Worm (Caenorhabditis elegans) whole organism, young adult: ENCODE data around the gene C29F7.2.
A peak's percentile ranks its signal among the peaks of the same experiment; 100 is the strongest.

Source experiments
- B0019.2 ChIP-seq: fragments of 200-800 bp; sonication (Bioruptor generic); conservative IDR thresholded peaks from 2 replicates; pipeline ENCODE4 v1.3.6; 2022; ENCODE audit warnings: missing genetic modification reagents, missing genetic modification characterization, missing compliant biosample characterization
- B0035.1 ChIP-seq: sonication (generic microtip); optimal IDR thresholded peaks from 2 replicates; lab custom pipeline; 2016; ENCODE audit warnings: missing genetic modification characterization, mild to moderate bottlenecking, missing compliant biosample characterization, missing genotype, missing genetic modification reagents
- C17E4.6 ChIP-seq: fragments of 200-800 bp; sonication (Bioruptor generic); IDR thresholded peaks from 2 replicates; pipeline ENCODE4 v1.3.6; 2022; ENCODE audit warnings: missing genetic modification reagents, missing genetic modification characterization, missing compliant biosample characterization
- D2030.7 ChIP-seq: fragments of 200-800 bp; sonication (Bioruptor generic); IDR thresholded peaks from 2 replicates; pipeline ENCODE4 v1.3.6; 2022; ENCODE audit warnings: missing genetic modification reagents, missing genetic modification characterization, missing compliant biosample characterization
- F10E7.11 ChIP-seq: sonication (generic microtip); optimal IDR thresholded peaks from 2 replicates; lab custom pipeline; 2017; ENCODE audit warnings: mild to moderate bottlenecking, missing genetic modification characterization, moderate library complexity, missing compliant biosample characterization
- F23B12.7 ChIP-seq: sonication (generic microtip); optimal IDR thresholded peaks from 2 replicates; lab custom pipeline; 2017; ENCODE audit warnings: missing genetic modification characterization, mild to moderate bottlenecking, missing compliant biosample characterization, antibody characterized with exemption, moderate library complexity; ENCODE audit not compliant: insufficient read depth
- F49E8.2 ChIP-seq: sonication (generic microtip); optimal IDR thresholded peaks from 3 replicates; lab custom pipeline; 2017; ENCODE audit warnings: missing genetic modification characterization, mild to moderate bottlenecking, missing compliant biosample characterization, antibody characterized with exemption, moderate library complexity; ENCODE audit not compliant: insufficient read depth
- F57C9.4 ChIP-seq: sonication (generic microtip); optimal IDR thresholded peaks from 2 replicates; lab custom pipeline; 2017; ENCODE audit warnings: mild to moderate bottlenecking, missing genetic modification characterization, missing compliant biosample characterization
- K11D2.4 ChIP-seq: fragments of 200-800 bp; sonication (Bioruptor generic); IDR thresholded peaks from 2 replicates; pipeline ENCODE4 v1.3.6; 2022; ENCODE audit warnings: missing genetic modification reagents, missing genetic modification characterization, missing compliant biosample characterization
- K12H6.12 ChIP-seq: fragments of 200-800 bp; sonication (Bioruptor generic); optimal IDR thresholded peaks from 2 replicates; lab custom pipeline; 2018; ENCODE audit warnings: mild to moderate bottlenecking, missing genetic modification characterization, missing compliant biosample characterization
- T07F8.4 ChIP-seq: sonication (generic microtip); optimal IDR thresholded peaks from 2 replicates; lab custom pipeline; 2016; ENCODE audit warnings: mild to moderate bottlenecking, missing genetic modification characterization, moderate library complexity, missing compliant biosample characterization
- T26A5.8 ChIP-seq: sonication (generic microtip); optimal IDR thresholded peaks from 2 replicates; lab custom pipeline; 2016; ENCODE audit warnings: missing genetic modification characterization, missing compliant biosample characterization
- ZK185.1 ChIP-seq: sonication (generic microtip); optimal IDR thresholded peaks from 2 replicates; lab custom pipeline; 2016; ENCODE audit warnings: mild to moderate bottlenecking, missing genetic modification characterization, missing compliant biosample characterization; ENCODE audit not compliant: poor library complexity, severe bottlenecking
- aptf-2 ChIP-seq: fragments of 200-800 bp; sonication (Bioruptor generic); conservative IDR thresholded peaks from 2 replicates; pipeline ENCODE4 v1.3.6; 2022; ENCODE audit warnings: missing genetic modification reagents, missing genetic modification characterization, missing compliant biosample characterization
- aptf-3 ChIP-seq: fragments of 200-800 bp; sonication (Bioruptor generic); IDR thresholded peaks from 2 replicates; pipeline ENCODE4 v1.3.6; 2022; ENCODE audit warnings: missing genetic modification characterization, missing compliant biosample characterization
- atf-7 ChIP-seq: sonication (generic microtip); optimal IDR thresholded peaks from 2 replicates; lab custom pipeline; 2017; ENCODE audit warnings: mild to moderate bottlenecking, missing genetic modification characterization, missing compliant biosample characterization
- attf-6 ChIP-seq: fragments of 200-800 bp; sonication (Bioruptor generic); IDR thresholded peaks from 2 replicates; pipeline ENCODE4 v1.3.6; 2022; ENCODE audit warnings: missing genetic modification reagents, missing genetic modification characterization, missing compliant biosample characterization
- ccch-3 ChIP-seq: fragments of 200-800 bp; sonication (Bioruptor generic); optimal IDR thresholded peaks from 2 replicates; lab custom pipeline; 2018; ENCODE audit warnings: mild to moderate bottlenecking, missing genetic modification characterization, missing compliant biosample characterization
- cebp-2 ChIP-seq: fragments of 200-800 bp; sonication (Bioruptor generic); IDR thresholded peaks from 2 replicates; pipeline ENCODE4 v1.3.6; 2022; ENCODE audit warnings: missing genetic modification characterization, missing compliant biosample characterization
- ceh-40 ChIP-seq: fragments of 200-800 bp; sonication (Bioruptor generic); IDR thresholded peaks from 2 replicates; pipeline ENCODE4 v1.3.6; 2022; ENCODE audit warnings: missing genetic modification characterization, missing compliant biosample characterization
- ceh-79 ChIP-seq: sonication (generic microtip); optimal IDR thresholded peaks from 2 replicates; lab custom pipeline; 2017; ENCODE audit warnings: mild to moderate bottlenecking, missing genetic modification characterization, missing compliant biosample characterization
- ceh-91 ChIP-seq: fragments of 200-800 bp; sonication (Bioruptor generic); IDR thresholded peaks from 2 replicates; pipeline ENCODE4 v1.3.6; 2022; ENCODE audit warnings: missing genetic modification reagents, missing genetic modification characterization, missing compliant biosample characterization
- die-1 ChIP-seq: sonication (generic microtip); optimal IDR thresholded peaks from 2 replicates; lab custom pipeline; 2016; ENCODE audit warnings: missing genotype, mild to moderate bottlenecking, missing genetic modification characterization, missing compliant biosample characterization
- dpff-1 ChIP-seq: sonication (generic microtip); optimal IDR thresholded peaks from 2 replicates; lab custom pipeline; 2017; ENCODE audit warnings: mild to moderate bottlenecking, missing genetic modification characterization, missing compliant biosample characterization
- dpl-1 ChIP-seq: fragments of 150-350 bp; optimal IDR thresholded peaks from 2 replicates; lab custom pipeline; 2014; ENCODE audit warnings: missing biosample characterization, missing genetic modification reagents, missing genetic modification characterization
- ekl-4 ChIP-seq: fragments of 200-800 bp; sonication (Bioruptor generic); IDR thresholded peaks from 2 replicates; pipeline ENCODE4 v1.3.6; 2022; ENCODE audit warnings: missing genetic modification reagents, missing genetic modification characterization, missing compliant biosample characterization
- gei-17 ChIP-seq: fragments of 200-800 bp; sonication (Bioruptor generic); optimal IDR thresholded peaks from 2 replicates; lab custom pipeline; 2018; ENCODE audit warnings: mild to moderate bottlenecking, missing genetic modification characterization, missing compliant biosample characterization
- hlh-12 ChIP-seq: sonication (generic microtip); optimal IDR thresholded peaks from 2 replicates; lab custom pipeline; 2016; ENCODE audit warnings: missing genetic modification characterization, missing compliant biosample characterization
- hmg-1.2 ChIP-seq: fragments of 200-800 bp; sonication (Bioruptor generic); IDR thresholded peaks from 2 replicates; pipeline ENCODE4 v1.3.6; 2022; ENCODE audit warnings: missing genetic modification reagents, missing genetic modification characterization, missing compliant biosample characterization
- hrde-1 ChIP-seq: sonication (generic microtip); optimal IDR thresholded peaks from 2 replicates; lab custom pipeline; 2016; ENCODE audit warnings: missing genetic modification characterization, mild to moderate bottlenecking, missing compliant biosample characterization, moderate library complexity, missing genotype, missing genetic modification reagents, borderline replicate concordance
- lin-35 ChIP-seq, 3 experiments: fragments of 150-350 bp in 2 of 3; sonication (generic microtip) in 1 of 3; optimal IDR thresholded peaks; 2 replicates each; lab custom pipeline; 2014 to 2018; ENCODE audit warnings: missing biosample characterization in 3 of 3, missing genetic modification characterization in 3 of 3, missing genetic modification reagents in 3 of 3
- lin-40 ChIP-seq: sonication (generic microtip); optimal IDR thresholded peaks from 2 replicates; lab custom pipeline; 2016; ENCODE audit warnings: missing genetic modification characterization, mild to moderate bottlenecking, missing compliant biosample characterization, missing genotype, missing genetic modification reagents
- lir-1 ChIP-seq: fragments of 200-800 bp; sonication (Bioruptor generic); conservative IDR thresholded peaks from 2 replicates; pipeline ENCODE4 v1.3.6; 2022; ENCODE audit warnings: missing genetic modification reagents, missing genetic modification characterization, missing compliant biosample characterization
- lsl-1 ChIP-seq: fragments of 200-800 bp; sonication (Bioruptor generic); optimal IDR thresholded peaks from 2 replicates; lab custom pipeline; 2018; ENCODE audit warnings: mild to moderate bottlenecking, missing genetic modification characterization, moderate library complexity, missing compliant biosample characterization
- madf-10 ChIP-seq: sonication (generic microtip); optimal IDR thresholded peaks from 2 replicates; lab custom pipeline; 2016; ENCODE audit warnings: mild to moderate bottlenecking, missing genetic modification characterization, missing compliant biosample characterization
- madf-8 ChIP-seq: fragments of 200-800 bp; sonication (Bioruptor generic); conservative IDR thresholded peaks from 2 replicates; pipeline ENCODE4 v1.3.6; 2022; ENCODE audit warnings: missing genetic modification reagents, missing genetic modification characterization, missing compliant biosample characterization
- mel-28 ChIP-seq: sonication (generic microtip); optimal IDR thresholded peaks from 2 replicates; lab custom pipeline; 2016; ENCODE audit warnings: borderline replicate concordance, mild to moderate bottlenecking, missing genetic modification characterization, missing compliant biosample characterization
- nfya-2 ChIP-seq: fragments of 200-800 bp; sonication (Bioruptor generic); IDR thresholded peaks from 2 replicates; pipeline ENCODE4 v1.3.6; 2022; ENCODE audit warnings: missing genetic modification reagents, missing genetic modification characterization, missing compliant biosample characterization
- nfyb-1 ChIP-seq: fragments of 200-800 bp; sonication (Bioruptor generic); IDR thresholded peaks from 2 replicates; pipeline ENCODE4 v1.3.6; 2022; ENCODE audit warnings: missing genetic modification reagents, missing genetic modification characterization, missing compliant biosample characterization
- nhr-80 ChIP-seq: sonication (generic microtip); optimal IDR thresholded peaks from 2 replicates; lab custom pipeline; 2016; ENCODE audit warnings: missing genetic modification characterization, missing compliant biosample characterization
- rcor-1 ChIP-seq: fragments of 200-800 bp; sonication (Bioruptor generic); IDR thresholded peaks from 2 replicates; pipeline ENCODE4 v1.3.6; 2022; ENCODE audit warnings: missing genetic modification reagents, missing genetic modification characterization, missing compliant biosample characterization
- rec-8 ChIP-seq, 2 experiments: sonication (generic microtip); optimal IDR thresholded peaks; 2 replicates each; lab custom pipeline; 2016; ENCODE audit warnings: mild to moderate bottlenecking in 2 of 2, missing genetic modification characterization in 2 of 2, missing genetic modification reagents in 2 of 2, missing genotype in 2 of 2, missing biosample characterization in 1 of 2, missing compliant biosample characterization in 1 of 2, moderate library complexity in 1 of 2
- snpc-1.1 ChIP-seq: sonication (generic microtip); optimal IDR thresholded peaks from 2 replicates; lab custom pipeline; 2017; ENCODE audit warnings: missing genetic modification characterization, mild to moderate bottlenecking, missing compliant biosample characterization, antibody characterized with exemption, moderate library complexity, missing genotype, missing genetic modification reagents; ENCODE audit not compliant: insufficient read depth
- tlf-1 ChIP-seq: fragments of 200-800 bp; sonication (Bioruptor generic); optimal IDR thresholded peaks from 2 replicates; lab custom pipeline; 2018; ENCODE audit warnings: mild to moderate bottlenecking, missing genetic modification characterization, missing compliant biosample characterization
- unc-62 ChIP-seq: fragments of 150-350 bp; optimal IDR thresholded peaks from 2 replicates; lab custom pipeline; 2014; ENCODE audit warnings: missing biosample characterization, missing genetic modification reagents, missing genetic modification characterization
- xnd-1 ChIP-seq: sonication (generic microtip); optimal IDR thresholded peaks from 2 replicates; lab custom pipeline; 2016; ENCODE audit warnings: missing genotype, missing genetic modification reagents, missing genetic modification characterization, missing compliant biosample characterization
- ztf-22 ChIP-seq: fragments of 200-800 bp; sonication (Bioruptor generic); optimal IDR thresholded peaks from 2 replicates; lab custom pipeline; 2018; ENCODE audit warnings: mild to moderate bottlenecking, missing genetic modification characterization, moderate library complexity, missing compliant biosample characterization
- ztf-26 ChIP-seq: sonication (generic microtip); optimal IDR thresholded peaks from 2 replicates; lab custom pipeline; 2017; ENCODE audit warnings: missing genetic modification characterization, missing compliant biosample characterization
- ztf-6 ChIP-seq: fragments of 200-800 bp; sonication (Bioruptor generic); IDR thresholded peaks from 2 replicates; pipeline ENCODE4 v1.3.6; 2022; ENCODE audit warnings: missing genetic modification reagents, missing genetic modification characterization, missing compliant biosample characterization

Gene C29F7.2

ce11 chrX:13419884-13420339 is 4.0 kb downstream of the C29F7.2 start, which contains the start of gene C29F7.3 (continued):
- TF ChIP-seq ztf-6 (GFP tag; lab: Robert Waterston, UW) (no peak), B0019.2 (GFP tag; lab: Robert Waterston, UW) (no peak), ekl-4 (no peak), dpff-1 (no peak), madf-8 (GFP tag; lab: Robert Waterston, UW) (no peak), lsl-1 (no peak), ceh-79 (tag; lab: Kevin White, UChicago) (no peak), lin-40 (tag; lab: Kevin White, UChicago) (peak; percentile 78), F10E7.11 (tag; lab: Kevin White, UChicago) (no peak), mel-28 (no peak), F49E8.2 (tag; lab: Kevin White, UChicago) (no peak), hmg-1.2 (GFP tag; lab: Robert Waterston, UW) (peak; percentile 58; the same call in 1 of the 2 replicates), lin-35 (GFP tag; optimal IDR thresholded peaks at IDR 0.05; lab: Kevin White, UChicago) (no peak), ccch-3 (GFP tag; lab: Kevin White, UChicago) (no peak), madf-10 (peak; percentile 49), tlf-1 (no peak), hrde-1 (tag; lab: Kevin White, UChicago) (no peak), ztf-22 (GFP tag; lab: Kevin White, UChicago) (peak; percentile 79), gei-17 (no peak), atf-7 (tag; lab: Kevin White, UChicago) (peak; percentile 23), ceh-91 (no peak), snpc-1.1 (no peak), T26A5.8 (no peak), ZK185.1 (tag; lab: Kevin White, UChicago) (peak; percentile 20), die-1 (tag; lab: Kevin White, UChicago) (no peak), dpl-1 (GFP tag; lab: Kevin White, UChicago) (no peak), unc-62 (GFP tag; lab: Kevin White, UChicago) (peak; percentile 46), K11D2.4 (GFP tag; lab: Robert Waterston, UW) (no peak), lir-1 (GFP tag; lab: Robert Waterston, UW) (no peak), D2030.7 (GFP tag; lab: Robert Waterston, UW) (no peak), xnd-1 (no peak), F23B12.7 (peak; percentile 15), rcor-1 (GFP tag; lab: Robert Waterston, UW) (no peak), attf-6 (GFP tag; lab: Robert Waterston, UW) (no peak), aptf-2 (no peak), ztf-26 (tag; lab: Kevin White, UChicago) (no peak), nfya-2 (GFP tag; lab: Robert Waterston, UW) (no peak), hlh-12 (tag; lab: Kevin White, UChicago) (no peak), cebp-2 (GFP tag; lab: Robert Waterston, UW) (no peak), K12H6.12 (tag; lab: Kevin White, UChicago) (no peak), T07F8.4 (tag; lab: Kevin White, UChicago) (no peak), nfyb-1 (GFP tag; lab: Robert Waterston, UW) (no peak), nhr-80 (tag; lab: Kevin White, UChicago) (peak; percentile 95), C17E4.6 (GFP tag; lab: Robert Waterston, UW) (no peak), B0035.1 (tag; lab: Kevin White, UChicago) (no peak), F57C9.4 (tag; lab: Kevin White, UChicago) (no peak), ceh-40 (GFP tag; lab: Robert Waterston, UW) (no peak), aptf-3 (GFP tag; lab: Robert Waterston, UW) (no peak), rec-8 (tag; optimal IDR thresholded peaks at IDR 0.05; lab: Kevin White, UChicago) (no peak)
